Worm (Caenorhabditis elegans) whole organism, L4 larva: ENCODE results near the gene C28H8.5.

Experiments used
- D1046.2 ChIP-seq: fragments of 200-800 bp; sonication (Bioruptor generic); IDR thresholded peaks from 2 replicates; pipeline ENCODE4 v1.3.6; 2022; ENCODE audit warnings: missing genetic modification characterization, missing compliant biosample characterization
- F10B5.3 ChIP-seq: sonication (generic microtip); optimal IDR thresholded peaks from 2 replicates; lab custom pipeline; 2016; ENCODE audit warnings: mild to moderate bottlenecking, missing genetic modification characterization, missing compliant biosample characterization
- F26F4.8 ChIP-seq: fragments of 200-800 bp; sonication (Bioruptor generic); conservative IDR thresholded peaks from 2 replicates; pipeline ENCODE4 v1.3.6; 2022; ENCODE audit warnings: missing genetic modification characterization, missing compliant biosample characterization
- T20F7.1 ChIP-seq: fragments of 200-800 bp; sonication (Bioruptor generic); optimal IDR thresholded peaks from 2 replicates; lab custom pipeline; 2018; ENCODE audit warnings: mild to moderate bottlenecking, missing genetic modification characterization, missing compliant biosample characterization
- T26A8.4 ChIP-seq: fragments of 200-800 bp; sonication (Bioruptor generic); IDR thresholded peaks from 2 replicates; pipeline ENCODE4 v1.3.6; 2022; ENCODE audit warnings: missing genetic modification characterization, missing compliant biosample characterization
- Y105C5A.15 ChIP-seq: fragments of 200-800 bp; sonication (Bioruptor generic); IDR thresholded peaks from 2 replicates; pipeline ENCODE4 v1.3.6; 2022; ENCODE audit warnings: missing genetic modification characterization, missing compliant biosample characterization
- Y5F2A.4 ChIP-seq: fragments of 200-800 bp; sonication (Bioruptor generic); optimal IDR thresholded peaks from 2 replicates; lab custom pipeline; 2018; ENCODE audit warnings: mild to moderate bottlenecking, missing genetic modification characterization, missing compliant biosample characterization
- Y75B8A.6 ChIP-seq: fragments of 200-800 bp; sonication (Bioruptor generic); IDR thresholded peaks from 2 replicates; pipeline ENCODE4 v1.3.6; 2022; ENCODE audit warnings: missing genetic modification reagents, missing genetic modification characterization, missing compliant biosample characterization
- ZK337.2 ChIP-seq: fragments of 200-800 bp; sonication (Bioruptor generic); IDR thresholded peaks from 2 replicates; pipeline ENCODE4 v1.3.6; 2022; ENCODE audit warnings: missing genetic modification reagents, missing genetic modification characterization, missing compliant biosample characterization
- ZK546.5 ChIP-seq, 2 experiments: sonication (generic microtip); optimal IDR thresholded peaks; 2 replicates each; lab custom pipeline; 2017; ENCODE audit warnings: missing biosample characterization in 2 of 2, missing genetic modification characterization in 2 of 2
- aha-1 ChIP-seq: fragments of 150-350 bp; peaks from one replicate; lab custom pipeline; 2014; ENCODE audit warnings: missing biosample characterization, missing genetic modification characterization
- aly-2 ChIP-seq: sonication (generic microtip); optimal IDR thresholded peaks from 2 replicates; lab custom pipeline; 2018; ENCODE audit warnings: missing biosample characterization, missing genetic modification characterization
- ceh-20 ChIP-seq: fragments of 200-800 bp; sonication (Bioruptor generic); IDR thresholded peaks from 2 replicates; pipeline ENCODE4 v1.3.6; 2022; ENCODE audit warnings: missing genetic modification reagents, missing genetic modification characterization, missing compliant biosample characterization
- ceh-28 ChIP-seq: fragments of 150-350 bp; optimal IDR thresholded peaks from 2 replicates; lab custom pipeline; 2014; ENCODE audit warnings: missing biosample characterization, missing genetic modification reagents, missing genetic modification characterization
- ceh-62 ChIP-seq: sonication (generic microtip); optimal IDR thresholded peaks from 2 replicates; lab custom pipeline; 2017; ENCODE audit warnings: missing biosample characterization, missing genetic modification characterization
- cey-2 ChIP-seq: sonication (generic microtip); optimal IDR thresholded peaks from 3 replicates; lab custom pipeline; 2017; ENCODE audit warnings: missing genetic modification characterization, mild to moderate bottlenecking, missing compliant biosample characterization, antibody characterized with exemption, borderline replicate concordance; ENCODE audit not compliant: insufficient read depth
- daf-12 ChIP-seq: fragments of 150-350 bp; optimal IDR thresholded peaks from 2 replicates; lab custom pipeline; 2014; ENCODE audit warnings: missing biosample characterization, missing genetic modification reagents, missing genetic modification characterization
- daf-19 ChIP-seq: fragments of 200-800 bp; sonication (Bioruptor generic); conservative IDR thresholded peaks from 2 replicates; pipeline ENCODE4 v1.3.6; 2022; ENCODE audit warnings: missing genetic modification characterization, missing compliant biosample characterization
- daf-8 ChIP-seq: fragments of 200-800 bp; sonication (Bioruptor generic); IDR thresholded peaks from 2 replicates; pipeline ENCODE4 v1.3.6; 2022; ENCODE audit warnings: missing genetic modification characterization, missing compliant biosample characterization
- dmd-6 ChIP-seq: fragments of 200-800 bp; sonication (Bioruptor generic); IDR thresholded peaks from 2 replicates; pipeline ENCODE4 v1.3.6; 2022; ENCODE audit warnings: missing genetic modification reagents, missing genetic modification characterization, missing compliant biosample characterization
- dpl-1 ChIP-seq: fragments of 150-350 bp; optimal IDR thresholded peaks from 2 replicates; lab custom pipeline; 2014; ENCODE audit warnings: missing biosample characterization, missing genetic modification reagents, missing genetic modification characterization
- fos-1 ChIP-seq: fragments of 150-350 bp; optimal IDR thresholded peaks from 2 replicates; lab custom pipeline; 2014; ENCODE audit warnings: missing biosample characterization, missing genetic modification characterization
- gei-8 ChIP-seq: fragments of 200-800 bp; sonication (Bioruptor generic); optimal IDR thresholded peaks from 2 replicates; lab custom pipeline; 2018; ENCODE audit warnings: mild to moderate bottlenecking, missing genetic modification characterization, missing compliant biosample characterization
- hlh-30 ChIP-seq: sonication (generic microtip); optimal IDR thresholded peaks from 2 replicates; lab custom pipeline; 2017; ENCODE audit warnings: antibody characterized with exemption, mild to moderate bottlenecking, missing genetic modification characterization, missing compliant biosample characterization; ENCODE audit not compliant: insufficient read depth
- hmg-1.1 ChIP-seq: fragments of 200-800 bp; sonication (Bioruptor generic); IDR thresholded peaks from 2 replicates; pipeline ENCODE4 v1.3.6; 2022; ENCODE audit warnings: missing genetic modification reagents, missing genetic modification characterization, missing compliant biosample characterization
- lin-15B ChIP-seq: fragments of 150-350 bp; sonication (generic microtip); optimal IDR thresholded peaks from 3 replicates; lab custom pipeline; 2014; ENCODE audit warnings: missing biosample characterization, missing genetic modification characterization
- lir-3 ChIP-seq: sonication (generic microtip); optimal IDR thresholded peaks from 2 replicates; lab custom pipeline; 2016; ENCODE audit warnings: mild to moderate bottlenecking, missing genetic modification characterization, missing compliant biosample characterization
- lsy-2 ChIP-seq, 2 experiments: fragments of 150-350 bp in 1 of 2; sonication (generic microtip) in 1 of 2; optimal IDR thresholded peaks; 2 replicates each; lab custom pipeline; 2014 to 2017; ENCODE audit warnings: missing biosample characterization in 2 of 2, missing genetic modification characterization in 2 of 2
- madf-5 ChIP-seq, 2 experiments: fragments of 200-800 bp; sonication (Bioruptor generic); IDR thresholded peaks; 2 replicates each; pipeline ENCODE4 v1.3.6; 2022; ENCODE audit warnings: missing compliant biosample characterization in 2 of 2, missing genetic modification characterization in 2 of 2
- mdt-29 ChIP-seq: fragments of 200-800 bp; sonication (Bioruptor generic); IDR thresholded peaks from 2 replicates; pipeline ENCODE4 v1.3.6; 2022; ENCODE audit warnings: missing genetic modification reagents, missing genetic modification characterization, missing compliant biosample characterization
- mes-2 ChIP-seq: sonication (generic microtip); optimal IDR thresholded peaks from 2 replicates; lab custom pipeline; 2016; ENCODE audit warnings: missing genotype, mild to moderate bottlenecking, missing genetic modification characterization, missing compliant biosample characterization; ENCODE audit not compliant: poor library complexity, severe bottlenecking
- mxl-2 ChIP-seq: fragments of 200-800 bp; sonication (Bioruptor generic); conservative IDR thresholded peaks from 2 replicates; pipeline ENCODE4 v1.3.6; 2022; ENCODE audit warnings: missing genetic modification reagents, missing genetic modification characterization, missing compliant biosample characterization
- mxl-3 ChIP-seq: fragments of 200-800 bp; sonication (Bioruptor generic); optimal IDR thresholded peaks from 2 replicates; lab custom pipeline; 2018; ENCODE audit warnings: mild to moderate bottlenecking, missing genetic modification characterization, missing compliant biosample characterization
- nhr-10 ChIP-seq: fragments of 150-350 bp; optimal IDR thresholded peaks from 2 replicates; lab custom pipeline; 2014; ENCODE audit warnings: missing biosample characterization, missing genetic modification characterization
- nhr-11 ChIP-seq: fragments of 150-350 bp; optimal IDR thresholded peaks from 2 replicates; lab custom pipeline; 2014; ENCODE audit warnings: missing biosample characterization, missing genetic modification characterization
- nhr-237 ChIP-seq: sonication (generic microtip); optimal IDR thresholded peaks from 2 replicates; lab custom pipeline; 2017; ENCODE audit warnings: missing biosample characterization, missing genetic modification characterization
- nhr-41 ChIP-seq: fragments of 200-800 bp; sonication (Bioruptor generic); IDR thresholded peaks from 2 replicates; pipeline ENCODE4 v1.3.6; 2022; ENCODE audit warnings: missing genetic modification reagents, missing genetic modification characterization, missing compliant biosample characterization
- nhr-42 ChIP-seq: fragments of 200-800 bp; sonication (Bioruptor generic); IDR thresholded peaks from 2 replicates; pipeline ENCODE4 v1.3.6; 2022; ENCODE audit warnings: missing genetic modification characterization, missing compliant biosample characterization
- nhr-76 ChIP-seq: fragments of 150-350 bp; optimal IDR thresholded peaks from 2 replicates; lab custom pipeline; 2014; ENCODE audit warnings: missing biosample characterization, missing genetic modification characterization
- nhr-77 ChIP-seq: fragments of 150-350 bp; optimal IDR thresholded peaks from 2 replicates; lab custom pipeline; 2014; ENCODE audit warnings: missing biosample characterization, missing genetic modification characterization
- rbr-2 ChIP-seq: sonication (generic microtip); optimal IDR thresholded peaks from 2 replicates; lab custom pipeline; 2016; ENCODE audit warnings: missing genotype, missing genetic modification characterization, missing compliant biosample characterization
- sdz-12 ChIP-seq: fragments of 200-800 bp; sonication (Bioruptor generic); optimal IDR thresholded peaks from 2 replicates; lab custom pipeline; 2018; ENCODE audit warnings: mild to moderate bottlenecking, missing genetic modification characterization, missing compliant biosample characterization
- set-16 ChIP-seq: fragments of 200-800 bp; sonication (Bioruptor generic); IDR thresholded peaks from 2 replicates; pipeline ENCODE4 v1.3.6; 2022; ENCODE audit warnings: missing genetic modification reagents, missing genetic modification characterization, missing compliant biosample characterization
- skn-1 ChIP-seq: fragments of 150-350 bp; optimal IDR thresholded peaks from 2 replicates; lab custom pipeline; 2014; ENCODE audit warnings: missing biosample characterization, missing genetic modification characterization
- snpc-1.2 ChIP-seq: fragments of 200-800 bp; sonication (Bioruptor generic); IDR thresholded peaks from 2 replicates; pipeline ENCODE4 v1.3.6; 2022; ENCODE audit warnings: missing genetic modification reagents, missing genetic modification characterization, missing compliant biosample characterization
- snpc-4 ChIP-seq: fragments of 150-350 bp; optimal IDR thresholded peaks from 2 replicates; lab custom pipeline; 2014; ENCODE audit warnings: missing biosample characterization, missing genetic modification characterization
- spr-1 ChIP-seq: sonication (generic microtip); optimal IDR thresholded peaks from 2 replicates; lab custom pipeline; 2016; ENCODE audit warnings: mild to moderate bottlenecking, missing genetic modification characterization, missing compliant biosample characterization
- spr-3 ChIP-seq: fragments of 200-800 bp; sonication (Bioruptor generic); optimal IDR thresholded peaks from 2 replicates; lab custom pipeline; 2018; ENCODE audit warnings: mild to moderate bottlenecking, missing genetic modification characterization, missing compliant biosample characterization
- unc-39 ChIP-seq: sonication (generic microtip); optimal IDR thresholded peaks from 2 replicates; lab custom pipeline; 2017; ENCODE audit warnings: missing biosample characterization, missing genetic modification characterization
- unc-62 ChIP-seq, 3 experiments: fragments of 150-350 bp in 1 of 3; sonication (generic microtip); optimal IDR thresholded peaks in 2 of 3; peaks in 1 of 3; 1 replicate in 1 of 3; 2 replicates in 2 of 3; lab custom pipeline; 2014 to 2017; ENCODE audit warnings: missing biosample characterization in 3 of 3, missing genetic modification characterization in 3 of 3, missing genetic modification reagents in 3 of 3, missing genotype in 1 of 3
- zip-11 ChIP-seq: fragments of 200-800 bp; sonication (Bioruptor generic); IDR thresholded peaks from 2 replicates; pipeline ENCODE4 v1.3.6; 2022; ENCODE audit warnings: missing genetic modification characterization, missing compliant biosample characterization
- zip-2 ChIP-seq: fragments of 150-350 bp; optimal IDR thresholded peaks from 2 replicates; lab custom pipeline; 2014; ENCODE audit warnings: missing biosample characterization, missing genetic modification characterization
- ztf-11 ChIP-seq: fragments of 150-350 bp; optimal IDR thresholded peaks from 2 replicates; lab custom pipeline; 2014; ENCODE audit warnings: missing biosample characterization, missing genetic modification characterization

The C28H8.5 gene

DNA sequence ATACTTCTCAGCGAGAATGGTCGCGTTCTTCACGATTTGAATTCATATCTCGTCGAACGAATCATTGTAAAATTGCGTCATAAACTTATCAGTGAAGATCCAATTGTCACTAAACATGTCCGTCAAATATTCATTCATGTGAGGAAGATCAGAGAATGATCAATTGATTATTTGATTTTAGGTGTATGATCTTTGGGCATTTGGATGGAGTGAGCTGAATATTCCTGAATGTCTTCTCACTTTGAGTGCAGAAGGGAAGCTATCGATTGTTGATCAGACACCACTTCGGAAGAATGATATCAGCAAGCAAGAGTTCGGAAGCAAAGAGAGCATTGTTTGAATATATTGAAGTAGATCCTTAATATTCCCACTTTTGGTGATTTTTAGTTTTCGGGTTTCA, 9.8 kb upstream of the C28H8.5 start (continued):
- no peak for TF ChIP-seq ztf-11
- TF ChIP-seq F26F4.8, result no peak
- no peak for TF ChIP-seq skn-1 (tag; lab: Kevin White, UChicago)
- no peak for TF ChIP-seq ZK546.5 (tag; optimal IDR thresholded peaks at IDR 0.05; lab: Kevin White, UChicago)
- no peak for TF ChIP-seq nhr-76 (tag; lab: Kevin White, UChicago)
- TF ChIP-seq nhr-11 (tag; lab: Kevin White, UChicago), result no peak
- TF ChIP-seq unc-39 (tag; lab: Kevin White, UChicago), result no peak
- TF ChIP-seq nhr-77 (tag; lab: Kevin White, UChicago), result peak; percentile 61
- TF ChIP-seq nhr-10 (tag; lab: Kevin White, UChicago), result peak; percentile 64
- no peak for TF ChIP-seq ceh-28 (tag; lab: Kevin White, UChicago)
- TF ChIP-seq rbr-2 (tag; lab: Kevin White, UChicago), result no peak
- no peak for TF ChIP-seq daf-19 (GFP tag; lab: Robert Waterston, UW)
- TF ChIP-seq F10B5.3 (tag; lab: Kevin White, UChicago), result no peak
- TF ChIP-seq ZK337.2 (GFP tag; lab: Robert Waterston, UW), result no peak
- TF ChIP-seq zip-2 (tag; lab: Kevin White, UChicago), result no peak
- TF ChIP-seq lsy-2 (tag; optimal IDR thresholded peaks at IDR 0.05; lab: Kevin White, UChicago), result peak in 1 of 2 experiments; percentile 62
- TF ChIP-seq lin-15B (tag; lab: Kevin White, UChicago), result no peak
- TF ChIP-seq aha-1 (tag; lab: Kevin White, UChicago), result peak; percentile 92
- TF ChIP-seq ceh-62, result no peak
- TF ChIP-seq fos-1 (tag; lab: Kevin White, UChicago), result no peak
- TF ChIP-seq snpc-1.2, result no peak
- TF ChIP-seq T26A8.4 (GFP tag; lab: Robert Waterston, UW), result peak; percentile 31; the same call in 1 of the 2 replicates
- no peak for TF ChIP-seq hmg-1.1
- TF ChIP-seq mxl-3, result no peak
- peak; percentile 68 for TF ChIP-seq Y75B8A.6 (GFP tag; lab: Robert Waterston, UW)
- TF ChIP-seq spr-1 (tag; lab: Kevin White, UChicago), result peak; percentile 22
- no peak for TF ChIP-seq lir-3 (tag; lab: Kevin White, UChicago)
- TF ChIP-seq snpc-4 (tag; lab: Kevin White, UChicago), result no peak
- TF ChIP-seq cey-2 (tag; lab: Kevin White, UChicago), result no peak
- TF ChIP-seq D1046.2 (GFP tag; lab: Robert Waterston, UW), result no peak
- TF ChIP-seq dmd-6 (GFP tag; lab: Robert Waterston, UW), result peak; percentile 58
- no peak for TF ChIP-seq sdz-12 (GFP tag; lab: Kevin White, UChicago)
- TF ChIP-seq unc-62 (GFP tag; optimal IDR thresholded peaks at IDR 0.05 in 1 of 2; lab: Kevin White, UChicago), result peak in 1 of 2 experiments; percentile 98
- no peak for TF ChIP-seq unc-62 (tag; optimal IDR thresholded peaks at IDR 0.05; lab: Kevin White, UChicago)
- peak; percentile 55 for TF ChIP-seq hlh-30
- no peak for TF ChIP-seq nhr-41 (GFP tag; lab: Robert Waterston, UW)
- peak; percentile 51; the same call in 1 of the 2 replicates for TF ChIP-seq mdt-29
- TF ChIP-seq Y5F2A.4, result peak; percentile 37
- no peak for TF ChIP-seq zip-11 (GFP tag; lab: Robert Waterston, UW)
- TF ChIP-seq nhr-237 (tag; lab: Kevin White, UChicago), result no peak
- TF ChIP-seq aly-2 (tag; lab: Kevin White, UChicago), result no peak
- no peak for TF ChIP-seq daf-12 (tag; lab: Kevin White, UChicago)
- TF ChIP-seq dpl-1 (GFP tag; lab: Kevin White, UChicago), result peak; percentile 11
- no peak for TF ChIP-seq set-16 (GFP tag; lab: Robert Waterston, UW)
- no peak for TF ChIP-seq madf-5 (GFP tag; IDR thresholded peaks at IDR 0.05; lab: Robert Waterston, UW)
- TF ChIP-seq nhr-42, result no peak
- TF ChIP-seq mes-2, result peak; percentile 42
- TF ChIP-seq ceh-20 (GFP tag; lab: Robert Waterston, UW), result no peak
- TF ChIP-seq gei-8 (GFP tag; lab: Kevin White, UChicago), result peak; percentile 43
- TF ChIP-seq mxl-2 (GFP tag; lab: Robert Waterston, UW), result no peak
- TF ChIP-seq spr-3 (GFP tag; lab: Kevin White, UChicago), result no peak
- TF ChIP-seq daf-8 (GFP tag; lab: Robert Waterston, UW), result no peak
- peak; percentile 74 for TF ChIP-seq T20F7.1 (GFP tag; lab: Kevin White, UChicago)
- no peak for TF ChIP-seq Y105C5A.15 (GFP tag; lab: Robert Waterston, UW)
